Worm (Caenorhabditis elegans) whole organism, early embryonic: Measurements from ENCODE around the gene irld-52.

Source experiments
- ama-1 ChIP-seq: fragments of 150-350 bp; optimal IDR thresholded peaks from 2 replicates; lab custom pipeline; 2014
- hmg-4 ChIP-seq: fragments of 200-800 bp; sonication (Bioruptor generic); optimal IDR thresholded peaks from 2 replicates; lab custom pipeline; 2018; ENCODE audit warnings: mild to moderate bottlenecking, missing genetic modification characterization, missing compliant biosample characterization

DNA sequence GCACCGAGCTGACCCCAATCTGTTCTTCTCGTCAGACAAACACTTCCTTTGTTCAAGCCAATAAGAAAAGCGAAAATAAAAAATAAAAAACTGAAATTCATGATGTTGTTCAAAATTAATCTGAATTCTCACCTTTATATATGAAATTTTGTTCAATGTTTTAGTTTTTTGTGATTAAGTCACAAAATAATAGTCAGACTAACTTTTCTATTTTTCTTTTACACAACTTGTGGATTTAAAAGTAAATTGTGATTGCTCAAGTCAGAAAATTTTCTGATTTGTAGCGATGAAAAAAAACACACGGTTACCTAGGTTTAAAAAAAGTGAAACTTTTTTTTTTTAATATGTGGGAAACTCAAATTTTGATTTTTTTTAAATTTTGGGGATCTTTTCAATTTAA is 38.3 kb downstream of the irld-52 start, which contains the start of gene abf-3:
- TF ChIP-seq ama-1 (lab: Kevin White, UChicago) (no peak), hmg-4 (no peak)
